Worm (Caenorhabditis elegans) whole organism, mixed stage, embryonic: ENCODE data around the gene lgc-21.

ENCODE experiments used
- mep-1 ChIP-seq: fragments of 150-350 bp; optimal IDR thresholded peaks from 2 replicates; lab custom pipeline; 2017; ENCODE audit warnings: missing biosample characterization, missing genetic modification reagents, missing genetic modification characterization, inconsistent platforms
- snpc-4 ChIP-seq: fragments of 150-350 bp; optimal IDR thresholded peaks from 2 replicates; lab custom pipeline; 2014; ENCODE audit warnings: missing biosample characterization, missing genetic modification characterization
- tbx-8 ChIP-seq: fragments of 200-800 bp; sonication (Bioruptor generic); optimal IDR thresholded peaks from 2 replicates; lab custom pipeline; 2018; ENCODE audit warnings: mild to moderate bottlenecking, missing genetic modification characterization, moderate library complexity, missing compliant biosample characterization

- TF ChIP-seq mep-1 (tag; lab: Kevin White, UChicago) (no peak), snpc-4 (tag; lab: Kevin White, UChicago) (no peak), tbx-8 (GFP tag; lab: Kevin White, UChicago) (no peak)
Measured at ce11 chrX:14026893-14027292, 40.9 kb downstream of the lgc-21 start.
